Fruit fly (Drosophila melanogaster) whole organism, prepupa: Measurements from ENCODE around the gene Usp16-45.

ENCODE experiments used
- Blimp-1 ChIP-seq: fragments of 200-800 bp; sonication (Bioruptor generic); optimal IDR thresholded peaks from 3 replicates; lab custom pipeline; 2017; ENCODE audit warnings: missing biosample characterization, missing genetic modification characterization, mild to moderate bottlenecking, moderate library complexity, missing genetic modification reagents
- CG10631 ChIP-seq: fragments of 200-800 bp; sonication (Bioruptor generic); optimal IDR thresholded peaks from 2 replicates; lab custom pipeline; 2016; ENCODE audit warnings: missing biosample characterization, missing genetic modification characterization
- CG10669 ChIP-seq: fragments of 200-800 bp; sonication (Bioruptor generic); optimal IDR thresholded peaks from 3 replicates; lab custom pipeline; 2018; ENCODE audit warnings: missing biosample characterization, mild to moderate bottlenecking, missing genetic modification characterization, moderate library complexity
- CG11294 ChIP-seq: fragments of 200-800 bp; sonication (Bioruptor generic); IDR thresholded peaks from 2 replicates; pipeline ENCODE4 v1.3.6; 2022; ENCODE audit warnings: missing biosample characterization, missing genetic modification characterization
- CG11762 ChIP-seq: fragments of 200-800 bp; sonication (Bioruptor generic); optimal IDR thresholded peaks from 3 replicates; lab custom pipeline; 2016; ENCODE audit warnings: missing biosample characterization, missing genetic modification characterization; ENCODE audit not compliant: insufficient read depth
- CG15336 ChIP-seq: fragments of 200-800 bp; sonication (Bioruptor generic); IDR thresholded peaks from 2 replicates; pipeline ENCODE4 v1.3.6; 2022; ENCODE audit warnings: missing biosample characterization, missing genetic modification characterization
- CG1621 ChIP-seq: fragments of 200-800 bp; sonication (Bioruptor generic); optimal IDR thresholded peaks from 3 replicates; lab custom pipeline; 2018; ENCODE audit warnings: missing biosample characterization, mild to moderate bottlenecking, missing genetic modification characterization
- CG31627 ChIP-seq: fragments of 200-800 bp; sonication (Bioruptor generic); optimal IDR thresholded peaks from 3 replicates; lab custom pipeline; 2016; ENCODE audit warnings: missing biosample characterization, missing genetic modification characterization
- CG32006 ChIP-seq: fragments of 200-800 bp; sonication (Bioruptor generic); optimal IDR thresholded peaks from 3 replicates; lab custom pipeline; 2017; ENCODE audit warnings: missing biosample characterization, mild to moderate bottlenecking, missing genetic modification characterization
- CG34406 ChIP-seq: fragments of 200-800 bp; sonication (Bioruptor generic); optimal IDR thresholded peaks from 3 replicates; lab custom pipeline; 2016; ENCODE audit warnings: missing biosample characterization, missing genetic modification characterization
- CG6163 ChIP-seq: fragments of 200-800 bp; sonication (Bioruptor generic); IDR thresholded peaks from 3 replicates; pipeline ENCODE4 v1.3.6; 2022; ENCODE audit warnings: missing biosample characterization, missing genetic modification characterization
- CG6276 ChIP-seq: fragments of 200-800 bp; sonication (Bioruptor generic); optimal IDR thresholded peaks from 2 replicates; lab custom pipeline; 2017; ENCODE audit warnings: missing biosample characterization, mild to moderate bottlenecking, missing genetic modification characterization
- CG6808 ChIP-seq: fragments of 200-800 bp; sonication (Bioruptor generic); optimal IDR thresholded peaks from 3 replicates; lab custom pipeline; 2017; ENCODE audit warnings: missing biosample characterization, missing genetic modification characterization, mild to moderate bottlenecking, moderate library complexity, missing genetic modification reagents
- CG6854 ChIP-seq: fragments of 200-800 bp; sonication (Bioruptor generic); optimal IDR thresholded peaks from 2 replicates; lab custom pipeline; 2017; ENCODE audit warnings: missing biosample characterization, mild to moderate bottlenecking, missing genetic modification characterization
- CG7368 ChIP-seq: fragments of 200-800 bp; sonication (Bioruptor generic); optimal IDR thresholded peaks from 3 replicates; lab custom pipeline; 2016; ENCODE audit warnings: missing biosample characterization, missing genetic modification characterization
- CG8319 ChIP-seq: fragments of 200-800 bp; sonication (Bioruptor generic); optimal IDR thresholded peaks from 3 replicates; lab custom pipeline; 2016; ENCODE audit warnings: missing biosample characterization, missing genetic modification characterization
- CG8632 ChIP-seq: fragments of 200-800 bp; sonication (Bioruptor generic); optimal IDR thresholded peaks from 3 replicates; lab custom pipeline; 2016; ENCODE audit warnings: missing biosample characterization, missing genetic modification characterization
- Eip78C ChIP-seq: fragments of 200-800 bp; sonication (Bioruptor generic); peaks from one replicate; lab custom pipeline; 2016; ENCODE audit warnings: missing biosample characterization, missing genetic modification characterization
- Eip93F ChIP-seq: fragments of 200-800 bp; sonication (Bioruptor generic); optimal IDR thresholded peaks from 2 replicates; lab custom pipeline; 2016; ENCODE audit warnings: missing biosample characterization, mild to moderate bottlenecking, missing genetic modification characterization
- Ets21C ChIP-seq: fragments of 200-800 bp; sonication (Bioruptor generic); optimal IDR thresholded peaks from 3 replicates; lab custom pipeline; 2016; ENCODE audit warnings: missing biosample characterization, missing genetic modification characterization
- Ets96B ChIP-seq: fragments of 200-800 bp; optimal IDR thresholded peaks from 2 replicates; lab custom pipeline; 2019; ENCODE audit warnings: missing biosample characterization, mild to moderate bottlenecking, missing genetic modification characterization, moderate library complexity
- Hr38 ChIP-seq: sonication (Bioruptor generic); optimal IDR thresholded peaks from 2 replicates; lab custom pipeline; 2016; ENCODE audit warnings: missing biosample characterization, missing genetic modification characterization
- Hr39 ChIP-seq: fragments of 200-800 bp; sonication (Bioruptor generic); optimal IDR thresholded peaks from 2 replicates; lab custom pipeline; 2016; ENCODE audit warnings: missing biosample characterization, missing genetic modification characterization
- Hr4 ChIP-seq: fragments of 200-800 bp; sonication (Bioruptor generic); optimal IDR thresholded peaks from 3 replicates; lab custom pipeline; 2016; ENCODE audit warnings: missing biosample characterization, missing genetic modification characterization
- Lpt ChIP-seq: fragments of 200-800 bp; sonication (Bioruptor generic); optimal IDR thresholded peaks from 3 replicates; lab custom pipeline; 2016; ENCODE audit warnings: missing biosample characterization, missing genetic modification characterization
- Met ChIP-seq: fragments of 200-800 bp; sonication (Bioruptor generic); optimal IDR thresholded peaks from 3 replicates; lab custom pipeline; 2016; ENCODE audit warnings: missing biosample characterization, missing genetic modification characterization
- OdsH ChIP-seq: fragments of 200-800 bp; sonication (Bioruptor generic); optimal IDR thresholded peaks from 3 replicates; lab custom pipeline; 2016; ENCODE audit warnings: missing biosample characterization, missing genetic modification characterization
- Sox14 ChIP-seq: fragments of 200-800 bp; sonication (Bioruptor generic); optimal IDR thresholded peaks from 3 replicates; lab custom pipeline; 2016; ENCODE audit warnings: missing biosample characterization, missing genetic modification characterization
- Sox15 ChIP-seq: fragments of 200-800 bp; sonication (Bioruptor generic); optimal IDR thresholded peaks from 3 replicates; lab custom pipeline; 2016; ENCODE audit warnings: missing biosample characterization, missing genetic modification characterization
- achi ChIP-seq: fragments of 200-800 bp; sonication (Bioruptor generic); optimal IDR thresholded peaks from 3 replicates; lab custom pipeline; 2016; ENCODE audit warnings: missing biosample characterization, missing genetic modification characterization
- cyc ChIP-seq: fragments of 200-800 bp; sonication (Bioruptor generic); optimal IDR thresholded peaks from 3 replicates; lab custom pipeline; 2016; ENCODE audit warnings: missing biosample characterization, missing genetic modification characterization
- dsx ChIP-seq: fragments of 200-800 bp; optimal IDR thresholded peaks from 3 replicates; lab custom pipeline; 2019; ENCODE audit warnings: missing biosample characterization, mild to moderate bottlenecking, missing genetic modification characterization, moderate library complexity; ENCODE audit not compliant: poor library complexity, severe bottlenecking
- eg ChIP-seq: fragments of 200-800 bp; sonication (Bioruptor generic); IDR thresholded peaks from 3 replicates; pipeline ENCODE4 v1.3.6; 2022; ENCODE audit warnings: missing biosample characterization, missing genetic modification characterization
- fkh ChIP-seq: fragments of 200-800 bp; sonication (Bioruptor generic); optimal IDR thresholded peaks from 3 replicates; lab custom pipeline; 2017; ENCODE audit warnings: missing biosample characterization, mild to moderate bottlenecking, missing genetic modification characterization, moderate library complexity
- lz ChIP-seq: fragments of 200-800 bp; sonication (Bioruptor generic); optimal IDR thresholded peaks from 3 replicates; lab custom pipeline; 2016; ENCODE audit warnings: missing biosample characterization, missing genetic modification characterization
- net ChIP-seq: fragments of 200-800 bp; sonication (Bioruptor generic); optimal IDR thresholded peaks from 3 replicates; lab custom pipeline; 2016; ENCODE audit warnings: missing biosample characterization, missing genetic modification characterization
- spab ChIP-seq: fragments of 200-800 bp; sonication (Bioruptor generic); optimal IDR thresholded peaks from 2 replicates; lab custom pipeline; 2017; ENCODE audit warnings: missing biosample characterization, mild to moderate bottlenecking, missing genetic modification characterization, missing genetic modification reagents
- ss ChIP-seq, 2 experiments: fragments of 200-800 bp; sonication (Bioruptor generic); optimal IDR thresholded peaks; 2 replicates in 1 of 2; 3 replicates in 1 of 2; lab custom pipeline; 2017 to 2018; ENCODE audit warnings: mild to moderate bottlenecking in 2 of 2, missing biosample characterization in 2 of 2, missing genetic modification characterization in 2 of 2, moderate library complexity in 1 of 2
- svp ChIP-seq: fragments of 200-800 bp; sonication (Bioruptor generic); peaks from one replicate; lab custom pipeline; 2016; ENCODE audit warnings: missing biosample characterization, missing genetic modification characterization
- topi ChIP-seq: fragments of 200-800 bp; sonication (Bioruptor generic); optimal IDR thresholded peaks from 3 replicates; lab custom pipeline; 2016; ENCODE audit warnings: missing biosample characterization, missing genetic modification characterization
- vri ChIP-seq: fragments of 200-800 bp; sonication (Bioruptor generic); optimal IDR thresholded peaks from 3 replicates; lab custom pipeline; 2016; ENCODE audit warnings: missing biosample characterization, mild to moderate bottlenecking, missing genetic modification characterization

Gene Usp16-45

dm6 chrX:5419045-5419901, 2.1 kb upstream of the Usp16-45 start (continued):
- TF ChIP-seq CG6276 (GFP tag; lab: Kevin White, UChicago): peak; percentile 52
- TF ChIP-seq ss (GFP tag; optimal IDR thresholded peaks at IDR 0.05; lab: Kevin White, UChicago): peak in 1 of 2 experiments; percentile 1
- no peak for TF ChIP-seq Blimp-1 (GFP tag; lab: Kevin White, UChicago)
- peak; percentile 78 for TF ChIP-seq Eip78C (GFP tag; lab: Kevin White, UChicago)
- peak; percentile 29 for TF ChIP-seq topi (GFP tag; lab: Kevin White, UChicago)
- TF ChIP-seq CG6808: no peak
- no peak for TF ChIP-seq Ets96B
- no peak for TF ChIP-seq CG7368 (GFP tag; lab: Kevin White, UChicago)
- no peak for TF ChIP-seq CG6854 (GFP tag; lab: Kevin White, UChicago)
- no peak for TF ChIP-seq CG8319 (GFP tag; lab: Kevin White, UChicago)
- peak; percentile 47 for TF ChIP-seq achi
- peak; percentile 76 for TF ChIP-seq CG32006 (GFP tag; lab: Kevin White, UChicago)
- TF ChIP-seq Met: peak; percentile 31
- peak; percentile 73 for TF ChIP-seq eg (GFP tag; lab: Robert Waterston, UW)
- TF ChIP-seq Lpt (GFP tag; lab: Kevin White, UChicago): peak; percentile 24
- no peak for TF ChIP-seq spab (GFP tag; lab: Kevin White, UChicago)
- no peak for TF ChIP-seq CG1621
- TF ChIP-seq cyc: peak; percentile 19
- TF ChIP-seq CG10631 (GFP tag; lab: Kevin White, UChicago): peak; percentile 34
- no peak for TF ChIP-seq CG8632
- TF ChIP-seq lz (GFP tag; lab: Kevin White, UChicago): peak; percentile 37
- peak; percentile 67 for TF ChIP-seq Hr4 (GFP tag; lab: Kevin White, UChicago)
- TF ChIP-seq Sox15: no peak
- TF ChIP-seq svp: no peak
- no peak for TF ChIP-seq CG34406 (GFP tag; lab: Kevin White, UChicago)
- TF ChIP-seq Eip93F (GFP tag; lab: Kevin White, UChicago): no peak
- peak; percentile 60 for TF ChIP-seq dsx (GFP tag; lab: Kevin White, UChicago)
- TF ChIP-seq Hr39: peak; percentile 46
- peak; percentile 9 for TF ChIP-seq net
- TF ChIP-seq OdsH (GFP tag; lab: Kevin White, UChicago): peak; percentile 50
- TF ChIP-seq, all 60 proteins: peak for 38

dm6 chrX:5419905-5420567, 1.3 kb upstream of the Usp16-45 start:
- TF ChIP-seq CG1621 (no peak), vri (GFP tag; lab: Kevin White, UChicago) (peak; percentile 69), Sox14 (GFP tag; lab: Kevin White, UChicago) (peak; percentile 1), CG6163 (GFP tag; lab: Robert Waterston, UW) (no peak)

dm6 chrX:5420568-5421019, 739 bp upstream of the Usp16-45 start, which contains the start of gene spoon:
Gene spoon (minus strand): TSS chrX:5420867.
- TF ChIP-seq Hr38 (GFP tag; lab: Kevin White, UChicago) (no peak), achi (peak; percentile 24), CG11294 (GFP tag; lab: Robert Waterston, UW) (no peak), lz (GFP tag; lab: Kevin White, UChicago) (peak; percentile 1), Ets21C (GFP tag; lab: Kevin White, UChicago) (no peak), svp (peak; percentile 60), Eip78C (GFP tag; lab: Kevin White, UChicago) (peak; percentile 62), CG1621 (peak; percentile 22), Sox14 (GFP tag; lab: Kevin White, UChicago) (peak; percentile 23), net (no peak), CG31627 (GFP tag; lab: Kevin White, UChicago) (peak; percentile 43), fkh (GFP tag; lab: Kevin White, UChicago) (peak; percentile 18), CG15336 (GFP tag; lab: Robert Waterston, UW) (0 out of 2 replicates have a peak, but pooled peaks have one; percentile 14), CG6808 (no peak), topi (GFP tag; lab: Kevin White, UChicago) (peak; percentile 16), vri (GFP tag; lab: Kevin White, UChicago) (no peak), CG11762 (no peak), Hr39 (peak; percentile 34), CG10669 (no peak), CG6854 (GFP tag; lab: Kevin White, UChicago) (no peak)
